Worm (Caenorhabditis elegans): ENCODE data around the gene C35B1.9.
A peak's percentile ranks its signal among the peaks of the same experiment; 100 is the strongest.

The C35B1.9 gene

DNA sequence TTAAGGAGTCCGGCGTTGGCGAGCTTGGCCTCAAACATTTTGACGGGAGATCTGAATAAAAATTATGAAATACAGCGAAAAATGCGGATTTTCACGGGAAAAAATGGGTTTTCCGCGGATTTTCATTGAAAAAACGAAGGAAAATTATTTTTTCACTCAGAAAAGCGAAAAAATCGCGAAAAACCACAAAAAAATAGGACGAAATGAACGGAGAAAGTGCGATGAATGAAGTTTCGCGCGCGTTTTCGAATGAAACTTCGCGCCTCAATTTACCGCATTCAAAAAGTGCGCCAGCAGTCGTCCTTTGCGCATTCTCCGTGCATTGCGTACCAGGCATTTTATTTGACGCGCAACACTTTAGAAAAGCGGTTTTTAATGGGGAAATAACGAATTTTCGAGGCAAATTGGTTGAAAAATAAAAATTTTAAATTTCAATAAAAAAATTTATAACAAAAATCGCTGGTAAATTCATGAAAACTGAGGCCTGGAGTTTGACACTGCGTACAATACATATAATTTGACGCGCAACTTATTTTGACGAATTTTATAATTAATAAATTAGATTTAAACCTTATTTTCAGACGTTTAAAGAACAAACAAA, 31.2 kb downstream of the C35B1.9 start, which contains the start of gene pcn-1:
Gene pcn-1, minus strand, starts transcription at position 51 of the 601 bp plus-strand sequence.
- TF ChIP-seq nhr-76 (tag; optimal IDR thresholded peaks at IDR 0.05) (no peak), lsy-12 (tag; optimal IDR thresholded peaks at IDR 0.05) (peak; percentile 95), jun-1 (tag; optimal IDR thresholded peaks at IDR 0.05) (peak; percentile 85), ceh-28 (tag; optimal IDR thresholded peaks at IDR 0.05) (peak; percentile 82), elt-2 (tag; optimal IDR thresholded peaks at IDR 0.05) (peak; percentile 69), mml-1 (tag; optimal IDR thresholded peaks at IDR 0.05) (no peak), fkh-2 (tag; optimal IDR thresholded peaks at IDR 0.05) (no peak), egl-27 (tag; optimal IDR thresholded peaks at IDR 0.05) (peak; percentile 47), lin-15B (tag; optimal IDR thresholded peaks at IDR 0.05) (peak; percentile 95), ztf-11 (tag; optimal IDR thresholded peaks at IDR 0.05) (no peak), ztf-4 (tag; optimal IDR thresholded peaks at IDR 0.05) (peak; percentile 6), unc-62 (GFP tag; optimal IDR thresholded peaks at IDR 0.05) (peak; percentile 22), R02D3.7 (tag; optimal IDR thresholded peaks at IDR 0.05) (peak; percentile 74), aly-2 (tag; optimal IDR thresholded peaks at IDR 0.05) (no peak), ama-1 (optimal IDR thresholded peaks at IDR 0.05) (peak; percentile 60), lin-39 (tag; optimal IDR thresholded peaks at IDR 0.05) (peak; percentile 80), fkh-10 (GFP tag; optimal IDR thresholded peaks at IDR 0.05) (peak; percentile 80), tbx-2 (tag; optimal IDR thresholded peaks at IDR 0.05) (peak; percentile 94), snpc-4 (tag; optimal IDR thresholded peaks at IDR 0.05) (peak; percentile 87), pqm-1 (tag; optimal IDR thresholded peaks at IDR 0.05) (peak; percentile 44), nhr-77 (tag; optimal IDR thresholded peaks at IDR 0.05) (peak; percentile 51), elt-3 (tag; optimal IDR thresholded peaks at IDR 0.05) (peak in 1 of 3 experiments; percentile 35), nhr-25 (tag; optimal IDR thresholded peaks at IDR 0.05) (peak; percentile 94), sea-2 (GFP tag; optimal IDR thresholded peaks at IDR 0.05) (no peak), nhr-28 (tag; optimal IDR thresholded peaks at IDR 0.05) (peak; percentile 6), zag-1 (tag; optimal IDR thresholded peaks at IDR 0.05) (no peak), elt-1 (tag; optimal IDR thresholded peaks at IDR 0.05) (peak; percentile 26), mdl-1 (tag; optimal IDR thresholded peaks at IDR 0.05) (no peak), pha-4 (tag; optimal IDR thresholded peaks at IDR 0.05) (peak; percentile 93), ceh-16 (tag; optimal IDR thresholded peaks at IDR 0.05) (no peak), nhr-67 (tag; optimal IDR thresholded peaks at IDR 0.05) (no peak), egl-5 (tag; optimal IDR thresholded peaks at IDR 0.05) (peak; percentile 61), nhr-12 (tag; optimal IDR thresholded peaks at IDR 0.05) (no peak), nhr-11 (tag; optimal IDR thresholded peaks at IDR 0.05) (peak; percentile 28), nhr-43 (tag; optimal IDR thresholded peaks at IDR 0.05; ENCODE audit: poor library complexity, severe bottlenecking) (peak; percentile 92), daf-12 (tag; optimal IDR thresholded peaks at IDR 0.05) (no peak), fos-1 (tag; optimal IDR thresholded peaks at IDR 0.05) (peak; percentile 25), ceh-9 (tag; optimal IDR thresholded peaks at IDR 0.05) (no peak), nfya-1 (tag; optimal IDR thresholded peaks at IDR 0.05; ENCODE audit: insufficient read depth) (peak; percentile 93), unc-39 (tag; optimal IDR thresholded peaks at IDR 0.05) (no peak), hmg-11 (tag; optimal IDR thresholded peaks at IDR 0.05) (peak; percentile 70), eor-1 (tag; optimal IDR thresholded peaks at IDR 0.05) (no peak), ceh-82 (tag; optimal IDR thresholded peaks at IDR 0.05) (peak; percentile 65), nhr-23 (tag; optimal IDR thresholded peaks at IDR 0.05) (peak; percentile 93), ZK546.5 (tag; optimal IDR thresholded peaks at IDR 0.05) (peak; percentile 56), nhr-237 (tag; optimal IDR thresholded peaks at IDR 0.05) (no peak), skn-1 (tag; optimal IDR thresholded peaks at IDR 0.05) (peak; percentile 89)
